Worm (Caenorhabditis elegans) whole organism, L3 larva: Measurements from ENCODE around the gene trpp-11.

ENCODE experiments used
- ceh-16 ChIP-seq: sonication (generic microtip); optimal IDR thresholded peaks from 2 replicates; lab custom pipeline; 2017; ENCODE audit warnings: missing biosample characterization, missing genetic modification characterization
- ceh-9 ChIP-seq: sonication (generic microtip); optimal IDR thresholded peaks from 2 replicates; lab custom pipeline; 2018; ENCODE audit warnings: missing biosample characterization, missing genetic modification characterization
- fkh-2 ChIP-seq: fragments of 150-350 bp; optimal IDR thresholded peaks from 2 replicates; lab custom pipeline; 2014; ENCODE audit warnings: missing biosample characterization, missing genetic modification reagents, missing genetic modification characterization
- fos-1 ChIP-seq: fragments of 150-350 bp; optimal IDR thresholded peaks from 2 replicates; lab custom pipeline; 2014; ENCODE audit warnings: missing biosample characterization, missing genetic modification characterization
- mml-1 ChIP-seq: fragments of 150-350 bp; sonication (generic microtip); optimal IDR thresholded peaks from 3 replicates; lab custom pipeline; 2014; ENCODE audit warnings: missing biosample characterization, missing genetic modification characterization
- nhr-237 ChIP-seq: fragments of 150-350 bp; optimal IDR thresholded peaks from 2 replicates; lab custom pipeline; 2014; ENCODE audit warnings: missing biosample characterization, missing genetic modification characterization
- nhr-76 ChIP-seq: fragments of 150-350 bp; sonication (generic microtip); optimal IDR thresholded peaks from 5 replicates; lab custom pipeline; 2014; ENCODE audit warnings: missing biosample characterization, missing genetic modification characterization
- pha-4 ChIP-seq: fragments of 150-350 bp; optimal IDR thresholded peaks from 2 replicates; lab custom pipeline; 2014; ENCODE audit warnings: missing biosample characterization, missing genetic modification reagents, missing genetic modification characterization
- pqm-1 ChIP-seq: fragments of 150-350 bp; optimal IDR thresholded peaks from 2 replicates; lab custom pipeline; 2017; ENCODE audit warnings: missing biosample characterization, missing genetic modification characterization, inconsistent platforms
- tbx-2 ChIP-seq: sonication (generic microtip); optimal IDR thresholded peaks from 2 replicates; lab custom pipeline; 2016; ENCODE audit warnings: mild to moderate bottlenecking, missing genetic modification characterization, missing compliant biosample characterization
- unc-62 ChIP-seq: fragments of 150-350 bp; sonication (generic microtip); optimal IDR thresholded peaks from 4 replicates; lab custom pipeline; 2014; ENCODE audit warnings: missing biosample characterization, missing genetic modification reagents, missing genetic modification characterization
- ztf-11 ChIP-seq: fragments of 150-350 bp; optimal IDR thresholded peaks from 2 replicates; lab custom pipeline; 2014; ENCODE audit warnings: missing biosample characterization, missing genetic modification characterization

DNA sequence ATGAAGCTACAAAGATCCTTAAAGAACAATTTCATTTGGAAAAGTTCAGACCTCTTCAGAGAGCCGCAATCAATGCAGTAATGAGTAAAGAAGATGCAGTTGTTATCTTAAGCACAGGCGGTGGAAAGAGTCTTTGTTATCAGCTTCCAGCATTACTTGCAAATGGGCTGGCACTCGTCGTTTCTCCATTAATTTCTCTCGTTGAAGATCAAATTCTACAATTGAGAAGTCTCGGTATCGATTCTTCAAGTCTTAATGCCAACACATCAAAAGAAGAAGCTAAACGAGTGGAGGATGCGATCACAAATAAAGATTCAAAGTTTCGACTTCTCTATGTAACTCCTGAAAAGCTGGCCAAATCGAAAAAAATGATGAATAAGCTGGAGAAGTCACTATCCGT, 62.0 kb downstream of the trpp-11 start:
- TF ChIP-seq ceh-16 (no peak), nhr-76 (no peak), unc-62 (GFP tag; lab: Kevin White, UChicago) (no peak), fkh-2 (tag; lab: Kevin White, UChicago) (no peak), fos-1 (no peak), pqm-1 (tag; lab: Kevin White, UChicago) (no peak), tbx-2 (tag; lab: Kevin White, UChicago) (no peak), pha-4 (tag; lab: Kevin White, UChicago) (no peak), nhr-237 (tag; lab: Kevin White, UChicago) (no peak), ceh-9 (tag; lab: Kevin White, UChicago) (no peak), mml-1 (tag; lab: Kevin White, UChicago) (no peak), ztf-11 (tag; lab: Kevin White, UChicago) (no peak)
